Worm (Caenorhabditis elegans) whole organism, L3 larva: Measurements from ENCODE around the gene Y37H2A.10.

Experiments used
- ceh-82 ChIP-seq: fragments of 150-350 bp; optimal IDR thresholded peaks from 2 replicates; lab custom pipeline; 2014; ENCODE audit warnings: missing biosample characterization, missing genetic modification characterization
- fos-1 ChIP-seq: fragments of 150-350 bp; optimal IDR thresholded peaks from 2 replicates; lab custom pipeline; 2014; ENCODE audit warnings: missing biosample characterization, missing genetic modification characterization
- mdl-1 ChIP-seq: fragments of 150-350 bp; optimal IDR thresholded peaks from 2 replicates; lab custom pipeline; 2014; ENCODE audit warnings: missing biosample characterization, missing genetic modification characterization
- pqm-1 ChIP-seq: fragments of 150-350 bp; optimal IDR thresholded peaks from 2 replicates; lab custom pipeline; 2017; ENCODE audit warnings: missing biosample characterization, missing genetic modification characterization, inconsistent platforms
- skn-1 ChIP-seq: fragments of 150-350 bp; optimal IDR thresholded peaks from 2 replicates; lab custom pipeline; 2014; ENCODE audit warnings: missing biosample characterization, missing genetic modification characterization
- unc-39 ChIP-seq: sonication (generic microtip); optimal IDR thresholded peaks from 4 replicates; lab custom pipeline; 2017; ENCODE audit warnings: missing biosample characterization, missing genetic modification characterization

DNA sequence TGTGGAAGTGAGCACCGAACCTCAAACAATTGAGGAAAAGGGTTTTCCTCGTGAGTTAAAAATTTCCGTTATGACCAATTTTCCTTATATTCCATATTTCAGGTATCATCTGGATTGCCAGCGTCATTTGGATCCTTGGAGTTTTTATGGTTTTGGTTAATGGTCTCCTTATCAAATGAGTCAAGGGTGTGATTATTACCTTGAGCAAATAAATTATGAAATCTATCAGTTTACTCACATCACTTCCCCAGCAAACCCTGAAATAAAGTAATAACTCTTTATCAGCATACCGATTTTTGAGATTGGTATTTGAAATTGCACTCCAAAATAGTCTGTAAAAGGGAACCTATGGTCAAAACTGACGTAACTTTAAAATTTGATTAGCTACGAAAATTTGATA lies 5.6 kb downstream of the Y37H2A.10 start:
- TF ChIP-seq mdl-1 (no peak), fos-1 (tag; lab: Kevin White, UChicago) (no peak), pqm-1 (no peak), ceh-82 (tag; lab: Kevin White, UChicago) (no peak), skn-1 (tag; lab: Kevin White, UChicago) (no peak), unc-39 (tag; lab: Kevin White, UChicago) (no peak)
